Fruit fly (Drosophila melanogaster) whole organism, adult: ENCODE measurements around the gene CG7879.

ENCODE experiments used
- CG12768 ChIP-seq: fragments of 200-800 bp; sonication (Bioruptor generic); optimal IDR thresholded peaks from 2 replicates; lab custom pipeline; 2017; ENCODE audit warnings: missing biosample characterization, missing genetic modification characterization, mild to moderate bottlenecking, moderate library complexity, missing genetic modification reagents
- CG14711 ChIP-seq: fragments of 200-800 bp; sonication (Bioruptor generic); optimal IDR thresholded peaks from 2 replicates; lab custom pipeline; 2018; ENCODE audit warnings: missing biosample characterization, mild to moderate bottlenecking, missing genetic modification characterization, moderate library complexity
- CG33017 ChIP-seq: fragments of 200-800 bp; sonication (Bioruptor generic); optimal IDR thresholded peaks from 2 replicates; lab custom pipeline; 2018; ENCODE audit warnings: missing biosample characterization, mild to moderate bottlenecking, missing genetic modification characterization, moderate library complexity
- CG5204 ChIP-seq: fragments of 200-800 bp; sonication (Bioruptor generic); optimal IDR thresholded peaks from 2 replicates; lab custom pipeline; 2016; ENCODE audit warnings: missing biosample characterization, missing genetic modification characterization
- CG7045 ChIP-seq: fragments of 200-800 bp; sonication (Bioruptor generic); optimal IDR thresholded peaks from 2 replicates; lab custom pipeline; 2017; ENCODE audit warnings: missing biosample characterization, mild to moderate bottlenecking, missing genetic modification characterization
- CG7101 ChIP-seq: fragments of 200-800 bp; sonication (Bioruptor generic); optimal IDR thresholded peaks from 2 replicates; lab custom pipeline; 2018; ENCODE audit warnings: missing biosample characterization, mild to moderate bottlenecking, missing genetic modification characterization, moderate library complexity
- Hr96 ChIP-seq: fragments of 200-800 bp; sonication (Bioruptor generic); optimal IDR thresholded peaks from 2 replicates; lab custom pipeline; 2016; ENCODE audit warnings: missing biosample characterization, missing genetic modification characterization
- cic ChIP-seq: fragments of 200-800 bp; sonication (Bioruptor generic); optimal IDR thresholded peaks from 2 replicates; lab custom pipeline; 2017; ENCODE audit warnings: missing biosample characterization, mild to moderate bottlenecking, missing genetic modification characterization, moderate library complexity
- ovo ChIP-seq: fragments of 200-800 bp; sonication (Bioruptor generic); optimal IDR thresholded peaks from 2 replicates; lab custom pipeline; 2016; ENCODE audit warnings: missing biosample characterization, missing genetic modification characterization
- pad ChIP-seq: fragments of 200-800 bp; sonication (Bioruptor generic); optimal IDR thresholded peaks from 3 replicates; lab custom pipeline; 2017; ENCODE audit warnings: missing biosample characterization, missing genetic modification characterization, mild to moderate bottlenecking, moderate library complexity, missing genetic modification reagents
- toe ChIP-seq: fragments of 200-800 bp; sonication (Bioruptor generic); optimal IDR thresholded peaks from 2 replicates; lab custom pipeline; 2016; ENCODE audit warnings: missing biosample characterization, missing genetic modification characterization

- TF ChIP-seq CG33017: peak; percentile 85
- peak; percentile 96 for TF ChIP-seq CG7045 (GFP tag; lab: Kevin White, UChicago)
- TF ChIP-seq Hr96 (GFP tag; lab: Kevin White, UChicago): peak; percentile 78
- TF ChIP-seq toe (GFP tag; lab: Kevin White, UChicago): peak; percentile 84
- TF ChIP-seq CG5204 (GFP tag; lab: Kevin White, UChicago): peak; percentile 79
- TF ChIP-seq pad (GFP tag; lab: Kevin White, UChicago): peak; percentile 74
- TF ChIP-seq cic (GFP tag; lab: Kevin White, UChicago): peak; percentile 96
- peak; percentile 95 for TF ChIP-seq CG12768 (GFP tag; lab: Kevin White, UChicago)
- peak; percentile 82 for TF ChIP-seq CG14711
- TF ChIP-seq CG7101 (tag; lab: Kevin White, UChicago): peak; percentile 92
- peak; percentile 97 for TF ChIP-seq ovo (GFP tag; lab: Kevin White, UChicago)
Measured at dm6 chr3L:1591692-1592371, 23.4 kb upstream of the CG7879 start.
